Worm (Caenorhabditis elegans) whole organism, early embryonic: ENCODE results near the gene Y53F4B.25.

ENCODE experiments used
- B0310.2 ChIP-seq: sonication (generic microtip); optimal IDR thresholded peaks from 2 replicates; lab custom pipeline; 2016; ENCODE audit warnings: mild to moderate bottlenecking, missing genetic modification characterization, missing compliant biosample characterization
- aly-1 ChIP-seq: sonication (generic microtip); optimal IDR thresholded peaks from 2 replicates; lab custom pipeline; 2016; ENCODE audit warnings: missing genetic modification characterization, missing compliant biosample characterization
- ama-1 ChIP-seq: fragments of 150-350 bp; optimal IDR thresholded peaks from 2 replicates; lab custom pipeline; 2014
- ets-7 ChIP-seq: sonication (generic microtip); optimal IDR thresholded peaks from 2 replicates; lab custom pipeline; 2016; ENCODE audit warnings: missing genotype, missing genetic modification characterization, missing compliant biosample characterization
- flt-1 ChIP-seq: fragments of 200-800 bp; sonication (Bioruptor generic); IDR thresholded peaks from 2 replicates; pipeline ENCODE4 v1.3.6; 2022; ENCODE audit warnings: missing genetic modification characterization, missing compliant biosample characterization
- pes-1 ChIP-seq: fragments of 200-800 bp; sonication (Bioruptor generic); IDR thresholded peaks from 2 replicates; pipeline ENCODE4 v1.3.6; 2022; ENCODE audit warnings: missing genetic modification reagents, missing genetic modification characterization, missing compliant biosample characterization
- scrt-1 ChIP-seq: fragments of 200-800 bp; sonication (Bioruptor generic); IDR thresholded peaks from 2 replicates; pipeline ENCODE4 v1.3.6; 2022; ENCODE audit warnings: missing genetic modification characterization, missing compliant biosample characterization
- sea-1 ChIP-seq: fragments of 200-800 bp; sonication (Bioruptor generic); conservative IDR thresholded peaks from 2 replicates; pipeline ENCODE4 v1.3.6; 2022; ENCODE audit warnings: missing genetic modification characterization, missing compliant biosample characterization
- tbx-11 ChIP-seq: fragments of 200-800 bp; sonication (Bioruptor generic); IDR thresholded peaks from 2 replicates; pipeline ENCODE4 v1.3.6; 2022; ENCODE audit warnings: missing genetic modification characterization, missing compliant biosample characterization

DNA sequence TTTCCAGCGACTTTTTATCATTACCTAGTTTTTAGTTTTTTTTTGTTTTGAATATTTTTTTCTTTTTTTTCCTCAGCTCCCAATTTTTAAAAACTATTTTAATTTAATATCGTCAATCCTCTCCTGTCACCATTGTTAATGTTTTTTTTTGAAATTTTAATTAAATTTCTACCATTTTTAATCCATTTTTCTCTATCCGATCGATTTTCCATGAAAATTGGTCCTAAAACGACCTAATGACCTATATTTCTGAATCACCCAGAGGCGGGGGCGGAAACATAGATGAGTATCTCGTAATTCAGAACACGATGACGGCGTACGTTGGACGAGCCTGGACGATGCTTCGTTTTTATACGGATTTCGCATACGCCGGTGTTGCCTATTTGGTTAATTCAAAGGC is 26.1 kb upstream of the Y53F4B.25 start, which contains the start of gene Y53F4B.39:
- TF ChIP-seq flt-1 (GFP tag; lab: Robert Waterston, UW): no peak
- no peak for TF ChIP-seq ama-1
- no peak for TF ChIP-seq tbx-11
- TF ChIP-seq aly-1 (tag; lab: Kevin White, UChicago): no peak
- no peak for TF ChIP-seq scrt-1 (GFP tag; lab: Robert Waterston, UW)
- no peak for TF ChIP-seq ets-7 (tag; lab: Kevin White, UChicago)
- TF ChIP-seq sea-1 (GFP tag; lab: Robert Waterston, UW): no peak
- TF ChIP-seq pes-1 (GFP tag; lab: Robert Waterston, UW): no peak
- TF ChIP-seq B0310.2 (tag; lab: Kevin White, UChicago): no peak
